Worm (Caenorhabditis elegans) whole organism, L3 larva: ENCODE data around the gene clec-262.
A peak's percentile ranks its signal among the peaks of the same experiment; 100 is the strongest.

Experiments used
- R02D3.7 ChIP-seq: fragments of 150-350 bp; optimal IDR thresholded peaks from 2 replicates; lab custom pipeline; 2014; ENCODE audit warnings: missing biosample characterization, missing genetic modification characterization
- aly-2 ChIP-seq: fragments of 150-350 bp; optimal IDR thresholded peaks from 2 replicates; lab custom pipeline; 2014; ENCODE audit warnings: missing biosample characterization, missing genetic modification characterization
- ama-1 ChIP-seq: fragments of 150-350 bp; optimal IDR thresholded peaks from 2 replicates; lab custom pipeline; 2018
- ceh-28 ChIP-seq: fragments of 150-350 bp; optimal IDR thresholded peaks from 2 replicates; lab custom pipeline; 2014; ENCODE audit warnings: missing biosample characterization, missing genetic modification reagents, missing genetic modification characterization
- ceh-82 ChIP-seq: fragments of 150-350 bp; optimal IDR thresholded peaks from 2 replicates; lab custom pipeline; 2014; ENCODE audit warnings: missing biosample characterization, missing genetic modification characterization
- ceh-9 ChIP-seq: sonication (generic microtip); optimal IDR thresholded peaks from 2 replicates; lab custom pipeline; 2018; ENCODE audit warnings: missing biosample characterization, missing genetic modification characterization
- daf-12 ChIP-seq: fragments of 150-350 bp; optimal IDR thresholded peaks from 2 replicates; lab custom pipeline; 2014; ENCODE audit warnings: missing biosample characterization, missing genetic modification reagents, missing genetic modification characterization
- egl-5 ChIP-seq: fragments of 150-350 bp; optimal IDR thresholded peaks from 2 replicates; lab custom pipeline; 2017; ENCODE audit warnings: missing biosample characterization, missing genetic modification reagents, missing genetic modification characterization, inconsistent platforms
- elt-1 ChIP-seq: fragments of 150-350 bp; optimal IDR thresholded peaks from 2 replicates; lab custom pipeline; 2014; ENCODE audit warnings: missing biosample characterization, missing genetic modification characterization
- elt-2 ChIP-seq: sonication (generic microtip); optimal IDR thresholded peaks from 2 replicates; lab custom pipeline; 2016; ENCODE audit warnings: missing genetic modification reagents, mild to moderate bottlenecking, missing genetic modification characterization, missing compliant biosample characterization
- elt-3 ChIP-seq, 3 experiments: fragments of 150-350 bp in 1 of 3; sonication (generic microtip) in 2 of 3; optimal IDR thresholded peaks; 2 replicates in 2 of 3; 4 replicates in 1 of 3; lab custom pipeline; 2014 to 2017; ENCODE audit warnings: missing biosample characterization in 3 of 3, missing genetic modification characterization in 3 of 3
- fkh-10 ChIP-seq: sonication (generic microtip); optimal IDR thresholded peaks from 2 replicates; lab custom pipeline; 2017; ENCODE audit warnings: missing biosample characterization, missing genetic modification reagents, missing genetic modification characterization
- fkh-2 ChIP-seq: fragments of 150-350 bp; optimal IDR thresholded peaks from 2 replicates; lab custom pipeline; 2014; ENCODE audit warnings: missing biosample characterization, missing genetic modification reagents, missing genetic modification characterization
- fos-1 ChIP-seq: fragments of 150-350 bp; optimal IDR thresholded peaks from 2 replicates; lab custom pipeline; 2014; ENCODE audit warnings: missing biosample characterization, missing genetic modification characterization
- jun-1 ChIP-seq: fragments of 150-350 bp; optimal IDR thresholded peaks from 2 replicates; lab custom pipeline; 2014; ENCODE audit warnings: missing biosample characterization, missing genetic modification reagents, missing genetic modification characterization
- lin-39 ChIP-seq: fragments of 150-350 bp; optimal IDR thresholded peaks from 2 replicates; lab custom pipeline; 2018; ENCODE audit warnings: missing biosample characterization, missing genetic modification reagents, missing genetic modification characterization
- lsy-12 ChIP-seq: sonication (generic microtip); optimal IDR thresholded peaks from 2 replicates; lab custom pipeline; 2016; ENCODE audit warnings: mild to moderate bottlenecking, missing genetic modification characterization, missing compliant biosample characterization
- mdl-1 ChIP-seq: fragments of 150-350 bp; optimal IDR thresholded peaks from 2 replicates; lab custom pipeline; 2014; ENCODE audit warnings: missing biosample characterization, missing genetic modification characterization
- nfya-1 ChIP-seq: sonication (generic microtip); optimal IDR thresholded peaks from 2 replicates; lab custom pipeline; 2017; ENCODE audit warnings: missing genetic modification characterization, mild to moderate bottlenecking, missing compliant biosample characterization, antibody characterized with exemption, moderate library complexity; ENCODE audit not compliant: insufficient read depth
- nhr-11 ChIP-seq: fragments of 150-350 bp; optimal IDR thresholded peaks from 2 replicates; lab custom pipeline; 2014; ENCODE audit warnings: missing biosample characterization, missing genetic modification characterization
- nhr-12 ChIP-seq: fragments of 150-350 bp; optimal IDR thresholded peaks from 2 replicates; lab custom pipeline; 2014; ENCODE audit warnings: missing biosample characterization, missing genetic modification characterization
- nhr-237 ChIP-seq: fragments of 150-350 bp; optimal IDR thresholded peaks from 2 replicates; lab custom pipeline; 2014; ENCODE audit warnings: missing biosample characterization, missing genetic modification characterization
- nhr-25 ChIP-seq: sonication (generic microtip); optimal IDR thresholded peaks from 2 replicates; lab custom pipeline; 2017; ENCODE audit warnings: missing biosample characterization, missing genetic modification characterization
- nhr-28 ChIP-seq: fragments of 150-350 bp; optimal IDR thresholded peaks from 2 replicates; lab custom pipeline; 2014; ENCODE audit warnings: missing biosample characterization, missing genetic modification characterization
- nhr-43 ChIP-seq: sonication (generic microtip); optimal IDR thresholded peaks from 2 replicates; lab custom pipeline; 2016; ENCODE audit warnings: mild to moderate bottlenecking, missing genetic modification characterization, missing compliant biosample characterization; ENCODE audit not compliant: poor library complexity, severe bottlenecking
- nhr-77 ChIP-seq: fragments of 150-350 bp; optimal IDR thresholded peaks from 2 replicates; lab custom pipeline; 2014; ENCODE audit warnings: missing biosample characterization, missing genetic modification characterization
- pqm-1 ChIP-seq: fragments of 150-350 bp; optimal IDR thresholded peaks from 2 replicates; lab custom pipeline; 2017; ENCODE audit warnings: missing biosample characterization, missing genetic modification characterization, inconsistent platforms
- sea-2 ChIP-seq: fragments of 150-350 bp; sonication (generic microtip); optimal IDR thresholded peaks from 4 replicates; lab custom pipeline; 2014; ENCODE audit warnings: missing biosample characterization, missing genetic modification reagents, missing genetic modification characterization
- snpc-4 ChIP-seq: fragments of 150-350 bp; optimal IDR thresholded peaks from 2 replicates; lab custom pipeline; 2014; ENCODE audit warnings: missing biosample characterization, missing genetic modification characterization
- tbx-2 ChIP-seq: sonication (generic microtip); optimal IDR thresholded peaks from 2 replicates; lab custom pipeline; 2016; ENCODE audit warnings: mild to moderate bottlenecking, missing genetic modification characterization, missing compliant biosample characterization
- unc-62 ChIP-seq: fragments of 150-350 bp; sonication (generic microtip); optimal IDR thresholded peaks from 4 replicates; lab custom pipeline; 2014; ENCODE audit warnings: missing biosample characterization, missing genetic modification reagents, missing genetic modification characterization
- zag-1 ChIP-seq: fragments of 150-350 bp; optimal IDR thresholded peaks from 2 replicates; lab custom pipeline; 2014; ENCODE audit warnings: missing biosample characterization, missing genetic modification characterization
- ztf-4 ChIP-seq: fragments of 150-350 bp; optimal IDR thresholded peaks from 2 replicates; lab custom pipeline; 2014; ENCODE audit warnings: missing biosample characterization, missing genetic modification characterization

clec-262 gene

DNA sequence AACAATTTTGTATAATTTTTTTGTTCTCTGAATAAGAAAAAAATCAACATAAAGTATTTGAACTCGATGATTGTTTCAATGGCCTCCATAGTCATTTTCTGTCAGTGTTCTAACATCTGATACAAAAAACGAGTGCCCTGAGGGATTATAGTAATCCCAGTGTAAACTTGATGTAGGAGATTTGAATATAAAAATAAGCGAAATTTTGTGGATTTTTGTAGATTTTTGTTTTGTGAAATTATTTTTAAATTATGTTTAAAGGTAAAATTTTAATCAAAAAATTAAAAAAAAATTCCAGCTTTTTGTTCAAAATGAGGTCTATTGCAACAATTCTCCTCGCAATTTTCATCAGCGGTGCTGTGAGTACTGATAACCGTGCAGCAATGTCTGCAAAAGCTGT, 13.8 kb downstream of the clec-262 start, which contains the start of gene Y38H6A.1:
TSS of gene Y38H6A.1 (plus strand) at position 301 of the 400 bp plus-strand sequence.
- TF ChIP-seq aly-2 (tag; lab: Kevin White, UChicago) (no peak), sea-2 (GFP tag; lab: Kevin White, UChicago) (no peak), nhr-28 (tag; lab: Kevin White, UChicago) (no peak), zag-1 (tag; lab: Kevin White, UChicago) (no peak), daf-12 (tag; lab: Kevin White, UChicago) (no peak), fkh-2 (tag; lab: Kevin White, UChicago) (no peak), mdl-1 (tag; lab: Kevin White, UChicago) (no peak), tbx-2 (tag; lab: Kevin White, UChicago) (no peak), ceh-82 (no peak), R02D3.7 (tag; lab: Kevin White, UChicago) (no peak), ama-1 (no peak), lin-39 (no peak), egl-5 (no peak)
- TF ChIP-seq, all 47 proteins: peak for 0

DNA sequence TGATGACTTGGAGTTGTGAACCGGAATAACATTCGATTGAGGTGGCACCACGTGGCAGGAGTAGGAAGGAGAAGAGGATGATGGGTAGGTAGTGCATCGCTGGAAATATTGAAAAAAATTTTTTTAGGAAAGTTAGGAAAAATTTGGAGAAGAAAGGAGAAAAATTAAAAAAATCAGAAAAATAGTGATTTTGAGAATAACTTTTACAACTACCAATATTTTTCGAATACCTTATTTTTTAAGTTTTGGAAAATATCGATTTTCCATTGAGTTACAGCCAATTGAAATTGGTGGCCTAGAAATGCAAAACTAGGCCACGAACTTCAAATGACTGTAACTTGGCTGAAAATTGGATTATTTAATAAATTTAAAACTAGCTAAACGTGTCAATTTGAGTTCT, 23.6 kb downstream of the clec-262 start, which contains the start of gene Y38H6A.5:
TSS of gene Y38H6A.5 (minus strand) at position 101 of the 400 bp plus-strand sequence.
- TF ChIP-seq elt-3 (tag; optimal IDR thresholded peaks at IDR 0.05; lab: Kevin White, UChicago): no peak
- no peak for TF ChIP-seq nhr-237 (tag; lab: Kevin White, UChicago)
- TF ChIP-seq nhr-28 (tag; lab: Kevin White, UChicago): no peak
- no peak for TF ChIP-seq lsy-12 (tag; lab: Kevin White, UChicago)
- TF ChIP-seq fkh-2 (tag; lab: Kevin White, UChicago): no peak
- TF ChIP-seq egl-5: no peak

ce11 chrV:20338020-20338419, 26.4 kb downstream of the clec-262 start:
- TF ChIP-seq nhr-25 (tag; lab: Kevin White, UChicago) (no peak), zag-1 (tag; lab: Kevin White, UChicago) (no peak), ztf-4 (tag; lab: Kevin White, UChicago) (no peak), ama-1 (no peak), mdl-1 (tag; lab: Kevin White, UChicago) (no peak), fos-1 (tag; lab: Kevin White, UChicago) (no peak), lin-39 (no peak), ceh-28 (tag; lab: Kevin White, UChicago) (no peak), nhr-12 (tag; lab: Kevin White, UChicago) (no peak), nhr-11 (tag; lab: Kevin White, UChicago) (no peak), elt-2 (tag; lab: Kevin White, UChicago) (no peak), nfya-1 (no peak), snpc-4 (tag; lab: Kevin White, UChicago) (no peak)

ce11 chrV:20338870-20339269, 27.3 kb downstream of the clec-262 start:
- TF ChIP-seq fkh-10 (GFP tag; lab: Kevin White, UChicago) (peak; percentile 65), ceh-9 (no peak)

DNA sequence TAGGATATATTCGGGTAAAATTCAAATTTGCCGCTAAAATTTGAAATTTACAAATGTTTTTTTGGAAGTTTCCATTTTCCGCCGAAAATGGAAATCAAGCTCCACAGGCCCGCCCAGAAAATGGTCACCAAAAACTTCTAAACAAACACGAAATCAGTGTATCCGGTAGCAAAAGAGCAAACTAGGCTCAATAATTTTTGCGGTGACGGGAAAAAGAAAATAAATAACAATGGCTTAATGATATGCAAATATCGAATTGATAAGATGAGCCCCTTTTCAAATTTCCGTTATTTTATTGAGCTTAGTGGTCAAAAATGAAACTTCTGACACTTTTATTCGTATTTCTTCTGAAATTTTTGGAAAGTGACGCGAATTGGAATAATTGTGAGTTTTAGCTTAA, 33.3 kb downstream of the clec-262 start, which contains the start of gene Y38H6A.3:
TSS of gene Y38H6A.3 (plus strand) at position 301 of the 400 bp plus-strand sequence.
- TF ChIP-seq mdl-1 (tag; lab: Kevin White, UChicago) (no peak), nfya-1 (no peak), elt-1 (tag; lab: Kevin White, UChicago) (no peak), fkh-10 (GFP tag; lab: Kevin White, UChicago) (no peak), unc-62 (no peak), lin-39 (no peak), jun-1 (no peak), nhr-28 (tag; lab: Kevin White, UChicago) (no peak), ztf-4 (tag; lab: Kevin White, UChicago) (no peak), ceh-82 (no peak), nhr-43 (tag; lab: Kevin White, UChicago) (no peak), aly-2 (tag; lab: Kevin White, UChicago) (no peak), nhr-77 (tag; lab: Kevin White, UChicago) (no peak), ceh-9 (no peak), pqm-1 (tag; lab: Kevin White, UChicago) (no peak), nhr-25 (tag; lab: Kevin White, UChicago) (no peak)
